Fruit fly (Drosophila melanogaster) whole organism, embryonic: ENCODE data around the gene mei-218.

ENCODE experiments used
- Atf-2 ChIP-seq: fragments of 200-800 bp; sonication (Bioruptor generic); optimal IDR thresholded peaks from 2 replicates; lab custom pipeline; 2016; ENCODE audit warnings: missing biosample characterization, missing genetic modification characterization
- Atf3 ChIP-seq: fragments of 200-800 bp; sonication (Bioruptor generic); optimal IDR thresholded peaks from 3 replicates; lab custom pipeline; 2016; ENCODE audit warnings: missing biosample characterization, missing genetic modification characterization
- BEAF-32 ChIP-seq: fragments of 200-800 bp; sonication (Bioruptor generic); optimal IDR thresholded peaks from 3 replicates; lab custom pipeline; 2017; ENCODE audit warnings: missing biosample characterization, missing genetic modification characterization, mild to moderate bottlenecking, moderate library complexity, missing genetic modification reagents
- CG10147 ChIP-seq: fragments of 200-800 bp; sonication (Bioruptor generic); optimal IDR thresholded peaks from 2 replicates; lab custom pipeline; 2019; ENCODE audit warnings: missing biosample characterization, mild to moderate bottlenecking, missing genetic modification characterization, moderate library complexity
- CG10321 ChIP-seq: fragments of 200-800 bp; sonication (Bioruptor generic); IDR thresholded peaks from 2 replicates; pipeline ENCODE4 v1.3.6; 2022; ENCODE audit warnings: missing biosample characterization, missing genetic modification characterization
- CG12219 ChIP-seq: fragments of 200-800 bp; sonication (Bioruptor generic); optimal IDR thresholded peaks from 3 replicates; lab custom pipeline; 2018; ENCODE audit warnings: missing biosample characterization, mild to moderate bottlenecking, missing genetic modification characterization
- CG12659 ChIP-seq: fragments of 200-800 bp; sonication (Bioruptor generic); optimal IDR thresholded peaks from 3 replicates; lab custom pipeline; 2017; ENCODE audit warnings: mild to moderate bottlenecking, missing biosample characterization, missing genetic modification reagents, missing genetic modification characterization
- CG13624 ChIP-seq: fragments of 200-800 bp; sonication (Bioruptor generic); optimal IDR thresholded peaks from 2 replicates; lab custom pipeline; 2016; ENCODE audit warnings: missing biosample characterization, missing genetic modification characterization
- CG17328 ChIP-seq: fragments of 200-800 bp; sonication (Bioruptor generic); IDR thresholded peaks from 2 replicates; pipeline ENCODE4 v1.3.6; 2022; ENCODE audit warnings: missing biosample characterization, missing genetic modification characterization
- CG18262 ChIP-seq: fragments of 200-800 bp; optimal IDR thresholded peaks from 3 replicates; lab custom pipeline; 2019; ENCODE audit warnings: missing biosample characterization, mild to moderate bottlenecking, missing genetic modification characterization, moderate library complexity
- CG18619 ChIP-seq: fragments of 200-800 bp; sonication (Bioruptor generic); optimal IDR thresholded peaks from 3 replicates; lab custom pipeline; 2017; ENCODE audit warnings: missing biosample characterization, mild to moderate bottlenecking, missing genetic modification characterization
- CG30020 ChIP-seq: fragments of 200-800 bp; optimal IDR thresholded peaks from 2 replicates; lab custom pipeline; 2019; ENCODE audit warnings: missing biosample characterization, mild to moderate bottlenecking, missing genetic modification characterization, moderate library complexity
- CG31365 ChIP-seq: fragments of 200-800 bp; sonication (Bioruptor generic); optimal IDR thresholded peaks from 2 replicates; lab custom pipeline; 2018; ENCODE audit warnings: missing biosample characterization, mild to moderate bottlenecking, missing genetic modification characterization
- CG3407 ChIP-seq: fragments of 200-800 bp; sonication (Bioruptor generic); optimal IDR thresholded peaks from 2 replicates; lab custom pipeline; 2018; ENCODE audit warnings: missing biosample characterization, mild to moderate bottlenecking, missing genetic modification characterization
- CG34422 ChIP-seq: fragments of 200-800 bp; sonication (Bioruptor generic); IDR thresholded peaks from 3 replicates; pipeline ENCODE4 v1.3.6; 2022; ENCODE audit warnings: missing biosample characterization, missing genetic modification characterization
- CG4707 ChIP-seq: fragments of 200-800 bp; sonication (Bioruptor generic); optimal IDR thresholded peaks from 2 replicates; lab custom pipeline; 2018; ENCODE audit warnings: missing biosample characterization, mild to moderate bottlenecking, missing genetic modification characterization, moderate library complexity
- CG6683 ChIP-seq: fragments of 200-800 bp; sonication (Bioruptor generic); optimal IDR thresholded peaks from 2 replicates; lab custom pipeline; 2017; ENCODE audit warnings: missing biosample characterization, mild to moderate bottlenecking, missing genetic modification characterization, missing genetic modification reagents
- CG6765 ChIP-seq: fragments of 200-800 bp; sonication (Bioruptor generic); optimal IDR thresholded peaks from 3 replicates; lab custom pipeline; 2017; ENCODE audit warnings: missing biosample characterization, mild to moderate bottlenecking, missing genetic modification characterization
- CG7357 ChIP-seq: fragments of 200-800 bp; sonication (Bioruptor generic); IDR thresholded peaks from 3 replicates; pipeline ENCODE4 v1.3.6; 2022; ENCODE audit warnings: missing biosample characterization, missing genetic modification characterization
- CG7839 ChIP-seq: fragments of 200-800 bp; sonication (Bioruptor generic); optimal IDR thresholded peaks from 3 replicates; lab custom pipeline; 2018; ENCODE audit warnings: missing biosample characterization, mild to moderate bottlenecking, missing genetic modification characterization, moderate library complexity
- CG8281 ChIP-seq: fragments of 200-800 bp; sonication (Bioruptor generic); optimal IDR thresholded peaks from 2 replicates; lab custom pipeline; 2018; ENCODE audit warnings: missing biosample characterization, mild to moderate bottlenecking, missing genetic modification characterization, moderate library complexity
- CG9797 ChIP-seq: fragments of 200-800 bp; sonication (Bioruptor generic); optimal IDR thresholded peaks from 3 replicates; lab custom pipeline; 2018; ENCODE audit warnings: missing biosample characterization, mild to moderate bottlenecking, missing genetic modification characterization
- CkIIα-i1 ChIP-seq: fragments of 200-800 bp; sonication (Bioruptor generic); IDR thresholded peaks from 2 replicates; pipeline ENCODE4 v1.3.6; 2022; ENCODE audit warnings: missing biosample characterization, missing genetic modification characterization
- Dref ChIP-seq: fragments of 200-800 bp; sonication (Bioruptor generic); IDR thresholded peaks from 2 replicates; pipeline ENCODE4 v1.3.6; 2022; ENCODE audit warnings: missing biosample characterization, missing genetic modification characterization
- ERR ChIP-seq: fragments of 200-800 bp; sonication (Bioruptor generic); optimal IDR thresholded peaks from 2 replicates; lab custom pipeline; 2016; ENCODE audit warnings: missing biosample characterization, missing genetic modification characterization
- Fer2 ChIP-seq: fragments of 200-800 bp; sonication (Bioruptor generic); optimal IDR thresholded peaks from 2 replicates; lab custom pipeline; 2018; ENCODE audit warnings: missing biosample characterization, mild to moderate bottlenecking, missing genetic modification characterization, moderate library complexity
- Gsc ChIP-seq: fragments of 200-800 bp; sonication (Bioruptor generic); IDR thresholded peaks from 2 replicates; pipeline ENCODE4 v1.3.6; 2022; ENCODE audit warnings: missing biosample characterization, missing genetic modification characterization
- Hand ChIP-seq: fragments of 200-800 bp; sonication (Bioruptor generic); optimal IDR thresholded peaks from 2 replicates; lab custom pipeline; 2017; ENCODE audit warnings: mild to moderate bottlenecking, missing biosample characterization, missing genetic modification reagents, missing genetic modification characterization
- Hr51 ChIP-seq, 2 experiments: fragments of 200-800 bp; sonication (Bioruptor generic); optimal IDR thresholded peaks; 2 replicates in 1 of 2; 3 replicates in 1 of 2; lab custom pipeline; 2016 to 2018; ENCODE audit warnings: missing biosample characterization in 2 of 2, missing genetic modification characterization in 2 of 2, mild to moderate bottlenecking in 1 of 2, moderate library complexity in 1 of 2
- Hr78 ChIP-seq, 2 experiments: fragments of 200-800 bp in 1 of 2; fragments of >200 bp in 1 of 2; sonication (Bioruptor generic) in 1 of 2; optimal IDR thresholded peaks; 2 replicates each; lab custom pipeline; 2017 to 2019; ENCODE audit warnings: missing biosample characterization in 2 of 2, missing genetic modification characterization in 2 of 2, mild to moderate bottlenecking in 1 of 2, moderate library complexity in 1 of 2
- Hsf ChIP-seq: fragments of 200-800 bp; sonication (Bioruptor generic); optimal IDR thresholded peaks from 3 replicates; lab custom pipeline; 2016; ENCODE audit warnings: missing biosample characterization, missing genetic modification characterization
- Lpt ChIP-seq: fragments of >200 bp; optimal IDR thresholded peaks from 2 replicates; lab custom pipeline; 2018; ENCODE audit warnings: missing biosample characterization, missing genetic modification characterization
- MBD-R2 ChIP-seq: fragments of 200-800 bp; sonication (Bioruptor generic); IDR thresholded peaks from 2 replicates; pipeline ENCODE4 v1.3.6; 2022; ENCODE audit warnings: missing biosample characterization, missing genetic modification characterization
- Nf-YC ChIP-seq: fragments of 200-800 bp; optimal IDR thresholded peaks from 3 replicates; lab custom pipeline; 2019; ENCODE audit warnings: missing biosample characterization, mild to moderate bottlenecking, missing genetic modification characterization, moderate library complexity
- Ptx1 ChIP-seq: fragments of 200-800 bp; sonication (Bioruptor generic); IDR thresholded peaks from 2 replicates; pipeline ENCODE4 v1.3.6; 2022; ENCODE audit warnings: missing biosample characterization, missing genetic modification characterization
- Tbp ChIP-seq: fragments of >200 bp; optimal IDR thresholded peaks from 2 replicates; lab custom pipeline; 2018; ENCODE audit warnings: missing biosample characterization, missing genetic modification characterization
- chm ChIP-seq: fragments of 200-800 bp; sonication (Bioruptor generic); IDR thresholded peaks from 2 replicates; pipeline ENCODE4 v1.3.6; 2022; ENCODE audit warnings: missing biosample characterization, missing genetic modification characterization
- corto ChIP-seq: fragments of 200-800 bp; sonication (Bioruptor generic); optimal IDR thresholded peaks from 2 replicates; lab custom pipeline; 2016; ENCODE audit warnings: missing biosample characterization, mild to moderate bottlenecking, missing genetic modification characterization, moderate library complexity
- crc ChIP-seq: fragments of 200-800 bp; sonication (Bioruptor generic); optimal IDR thresholded peaks from 2 replicates; lab custom pipeline; 2016; ENCODE audit warnings: missing biosample characterization, missing genetic modification characterization
- dati ChIP-seq: fragments of 200-800 bp; sonication (Bioruptor generic); IDR thresholded peaks from 2 replicates; pipeline ENCODE4 v1.3.6; 2022; ENCODE audit warnings: missing biosample characterization, missing genetic modification characterization
- gce ChIP-seq: fragments of 200-800 bp; sonication (Bioruptor generic); IDR thresholded peaks from 3 replicates; pipeline ENCODE4 v1.3.6; 2022; ENCODE audit warnings: missing biosample characterization, missing genetic modification characterization
- h ChIP-seq: fragments of >200 bp; optimal IDR thresholded peaks from 2 replicates; lab custom pipeline; 2017
- jing ChIP-seq: fragments of 200-800 bp; sonication (Bioruptor generic); optimal IDR thresholded peaks from 2 replicates; lab custom pipeline; 2018; ENCODE audit warnings: missing biosample characterization, mild to moderate bottlenecking, missing genetic modification characterization
- lov ChIP-seq, 2 experiments: fragments of 200-800 bp in 1 of 2; fragments of >200 bp in 1 of 2; sonication (Bioruptor generic) in 1 of 2; IDR thresholded peaks in 1 of 2; optimal IDR thresholded peaks in 1 of 2; 2 replicates in 1 of 2; 3 replicates in 1 of 2; pipeline versions ENCODE4 v1.3.6 to Lab custom; 2017 to 2022; ENCODE audit warnings: missing biosample characterization in 1 of 2, missing genetic modification characterization in 1 of 2
- odd ChIP-seq: fragments of 200-800 bp; sonication (Bioruptor generic); optimal IDR thresholded peaks from 2 replicates; lab custom pipeline; 2017; ENCODE audit warnings: missing biosample characterization, mild to moderate bottlenecking, missing genetic modification characterization
- onecut ChIP-seq: fragments of 200-800 bp; sonication (Bioruptor generic); IDR thresholded peaks from 2 replicates; pipeline ENCODE4 v1.3.6; 2022; ENCODE audit warnings: missing biosample characterization, missing genetic modification characterization
- peb ChIP-seq: fragments of 200-800 bp; sonication (Bioruptor generic); IDR thresholded peaks from 2 replicates; pipeline ENCODE4 v1.3.6; 2022; ENCODE audit warnings: missing biosample characterization, missing genetic modification characterization
- row ChIP-seq: fragments of 200-800 bp; sonication (Bioruptor generic); IDR thresholded peaks from 3 replicates; pipeline ENCODE4 v1.3.6; 2022; ENCODE audit warnings: missing biosample characterization, missing genetic modification characterization
- sima ChIP-seq: fragments of 200-800 bp; sonication (Bioruptor generic); optimal IDR thresholded peaks from 2 replicates; lab custom pipeline; 2016; ENCODE audit warnings: missing biosample characterization, missing genetic modification characterization

Gene mei-218

DNA sequence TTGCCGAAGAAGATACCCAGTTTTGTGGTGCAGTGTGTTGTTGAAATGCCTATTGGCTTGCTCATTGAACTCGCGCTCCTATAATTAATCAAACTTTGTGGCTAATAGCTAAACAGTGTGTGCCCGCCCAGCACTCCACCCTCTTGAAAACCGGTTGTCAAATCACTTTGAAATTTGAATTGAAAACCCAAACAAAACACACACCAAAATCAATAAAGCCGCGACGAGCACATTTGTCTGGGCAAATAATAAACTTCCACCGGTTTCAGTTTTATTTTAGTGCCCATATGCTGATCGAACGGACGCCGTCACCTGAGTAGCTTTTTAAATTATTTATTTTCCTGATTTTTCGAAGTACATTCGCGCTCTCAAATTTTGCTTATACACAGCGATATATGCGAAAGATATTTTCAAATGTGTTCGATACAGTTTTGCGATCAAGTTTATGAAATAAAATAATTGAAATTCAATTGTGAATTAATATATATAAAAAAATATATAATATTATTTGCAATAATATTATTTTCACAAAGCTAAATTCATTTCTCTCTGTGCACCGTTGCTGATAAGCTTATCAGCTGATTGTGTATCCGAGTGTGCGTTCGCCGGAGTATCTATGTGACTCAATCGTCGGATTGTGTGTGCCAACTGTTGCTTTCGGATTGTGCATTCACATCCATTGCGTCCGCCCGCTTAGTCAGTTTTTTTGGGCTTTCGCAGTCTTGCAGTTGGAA, 12.9 kb downstream of the mei-218 start (continued):
- TF ChIP-seq odd (GFP tag; lab: Kevin White, UChicago) (peak; percentile 72), chm (GFP tag; lab: Robert Waterston, UW) (0 out of 2 replicates have a peak, but pooled peaks have one; percentile 40), CkIIα-i1 (GFP tag; lab: Robert Waterston, UW) (no peak), Gsc (GFP tag; lab: Robert Waterston, UW) (no peak), CG18262 (tag; lab: Kevin White, UChicago) (peak; percentile 87), sima (GFP tag; lab: Kevin White, UChicago) (no peak), CG13624 (no peak), row (peak; percentile 90), CG12659 (GFP tag; lab: Kevin White, UChicago) (peak; percentile 83), Fer2 (tag; lab: Kevin White, UChicago) (peak; percentile 53), h (lab: Kevin White, UChicago) (no peak), CG34422 (GFP tag; lab: Robert Waterston, UW) (peak; percentile 81), Nf-YC (peak; percentile 73), corto (GFP tag; lab: Kevin White, UChicago) (no peak), CG9797 (peak; percentile 7), Lpt (GFP tag; lab: Kevin White, UChicago) (no peak), lov (optimal IDR thresholded peaks at IDR 0.05; lab: Kevin White, UChicago) (no peak), lov (GFP tag; IDR thresholded peaks at IDR 0.05; lab: Robert Waterston, UW) (no peak), crc (GFP tag; lab: Kevin White, UChicago) (no peak), CG30020 (tag; lab: Kevin White, UChicago) (peak; percentile 33), BEAF-32 (GFP tag; lab: Kevin White, UChicago) (no peak), Hsf (GFP tag; lab: Kevin White, UChicago) (peak; percentile 21), dati (GFP tag; lab: Robert Waterston, UW) (no peak), ERR (GFP tag; lab: Kevin White, UChicago) (no peak), CG3407 (GFP tag; lab: Kevin White, UChicago) (peak; percentile 70), Hand (peak; percentile 48), CG4707 (GFP tag; lab: Kevin White, UChicago) (peak; percentile 8), onecut (GFP tag; lab: Robert Waterston, UW) (peak; percentile 35), MBD-R2 (GFP tag; lab: Robert Waterston, UW) (peak; percentile 42; the same call in 1 of the 2 replicates), CG6765 (GFP tag; lab: Kevin White, UChicago) (peak; percentile 79), CG8281 (tag; lab: Kevin White, UChicago) (peak; percentile 61), gce (no peak; the same call in 2 of the 3 replicates), Hr78 (GFP tag; optimal IDR thresholded peaks at IDR 0.05; lab: Kevin White, UChicago) (peak in 1 of 2 experiments; percentile 46), Ptx1 (peak; percentile 83), Hr51 (GFP tag; optimal IDR thresholded peaks at IDR 0.05; lab: Kevin White, UChicago) (peak in 1 of 2 experiments; percentile 92), peb (GFP tag; lab: Robert Waterston, UW) (peak; percentile 22; the same call in 1 of the 2 replicates), Atf3 (GFP tag; lab: Kevin White, UChicago) (no peak), jing (no peak), CG10321 (no peak; the same call in 1 of the 2 replicates), CG7357 (GFP tag; lab: Robert Waterston, UW) (peak; percentile 49; the same call in 1 of the 3 replicates), CG7839 (tag; lab: Kevin White, UChicago) (peak; percentile 90), CG10147 (GFP tag; lab: Kevin White, UChicago) (peak; percentile 79), CG6683 (GFP tag; lab: Kevin White, UChicago) (peak; percentile 78), CG17328 (peak; percentile 83), Atf-2 (GFP tag; lab: Kevin White, UChicago) (no peak), CG18619 (GFP tag; lab: Kevin White, UChicago) (peak; percentile 82), CG12219 (GFP tag; lab: Kevin White, UChicago) (peak; percentile 27), CG31365 (tag; lab: Kevin White, UChicago) (no peak), Dref (GFP tag; lab: Robert Waterston, UW) (no peak), Tbp (GFP tag; lab: Kevin White, UChicago) (no peak)
